Worm (Caenorhabditis elegans) whole organism, midembryonic: ENCODE results near the gene mrpl-11.

ENCODE experiments used
- T22C8.4 ChIP-seq: fragments of 200-800 bp; sonication (Bioruptor generic); IDR thresholded peaks from 2 replicates; pipeline ENCODE4 v1.3.6; 2022; ENCODE audit warnings: missing genetic modification characterization, missing compliant biosample characterization
- cog-1 ChIP-seq: sonication (generic microtip); optimal IDR thresholded peaks from 2 replicates; lab custom pipeline; 2016; ENCODE audit warnings: missing genetic modification characterization, missing compliant biosample characterization
- flt-1 ChIP-seq: fragments of 200-800 bp; sonication (Bioruptor generic); IDR thresholded peaks from 2 replicates; pipeline ENCODE4 v1.3.6; 2022; ENCODE audit warnings: missing genetic modification characterization, missing compliant biosample characterization
- klf-2 ChIP-seq: fragments of 200-800 bp; sonication (Bioruptor generic); conservative IDR thresholded peaks from 2 replicates; pipeline ENCODE4 v1.3.6; 2022; ENCODE audit warnings: missing genetic modification reagents, missing genetic modification characterization, missing compliant biosample characterization
- med-1 ChIP-seq: sonication (generic microtip); optimal IDR thresholded peaks from 2 replicates; lab custom pipeline; 2017; ENCODE audit warnings: missing genetic modification characterization, mild to moderate bottlenecking, missing compliant biosample characterization, antibody characterized with exemption, missing genetic modification reagents; ENCODE audit not compliant: insufficient read depth
- ref-1 ChIP-seq: fragments of 200-800 bp; sonication (Bioruptor generic); conservative IDR thresholded peaks from 2 replicates; pipeline ENCODE4 v1.3.6; 2022; ENCODE audit warnings: missing genetic modification reagents, missing genetic modification characterization, missing compliant biosample characterization
- tab-1 ChIP-seq: fragments of 200-800 bp; sonication (Bioruptor generic); IDR thresholded peaks from 2 replicates; pipeline ENCODE4 v1.3.6; 2022; ENCODE audit warnings: missing genetic modification characterization, missing compliant biosample characterization
- ztf-23 ChIP-seq: fragments of 200-800 bp; sonication (Bioruptor generic); IDR thresholded peaks from 2 replicates; pipeline ENCODE4 v1.3.6; 2022; ENCODE audit warnings: missing genetic modification reagents, missing genetic modification characterization, missing compliant biosample characterization
- ztf-29 ChIP-seq: fragments of 200-800 bp; sonication (Bioruptor generic); IDR thresholded peaks from 2 replicates; pipeline ENCODE4 v1.3.6; 2022; ENCODE audit warnings: missing genetic modification reagents, missing genetic modification characterization, missing compliant biosample characterization

DNA sequence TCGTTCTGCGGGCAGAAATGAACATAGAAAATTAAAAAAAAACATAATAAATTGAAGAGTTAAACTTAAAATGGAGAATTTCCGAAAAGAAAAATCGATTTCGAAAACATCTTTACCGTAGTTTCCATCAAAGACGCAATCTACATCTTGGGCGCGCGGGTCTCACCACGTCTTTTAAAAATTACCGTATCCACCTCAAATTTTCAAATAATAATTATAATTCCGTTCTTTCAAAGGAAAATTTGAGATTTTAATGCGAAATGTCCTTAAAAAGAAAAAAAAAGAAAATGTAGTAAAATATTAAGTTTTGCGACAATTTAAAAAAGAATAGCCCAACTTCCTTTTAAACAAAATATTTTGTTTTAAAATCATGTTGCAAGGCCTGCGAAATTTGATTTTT is 45.7 kb downstream of the mrpl-11 start:
- no peak for TF ChIP-seq flt-1 (GFP tag; lab: Robert Waterston, UW)
- no peak for TF ChIP-seq med-1 (GFP tag; lab: Kevin White, UChicago)
- no peak for TF ChIP-seq ref-1
- TF ChIP-seq tab-1 (GFP tag; lab: Robert Waterston, UW): no peak
- TF ChIP-seq ztf-29 (GFP tag; lab: Robert Waterston, UW): no peak
- TF ChIP-seq cog-1 (tag; lab: Kevin White, UChicago): no peak
- no peak for TF ChIP-seq T22C8.4 (GFP tag; lab: Robert Waterston, UW)
- TF ChIP-seq klf-2 (GFP tag; lab: Robert Waterston, UW): no peak
- no peak for TF ChIP-seq ztf-23
